Worm (Caenorhabditis elegans): ENCODE data around the gene C05C9.2.

The C05C9.2 gene

DNA sequence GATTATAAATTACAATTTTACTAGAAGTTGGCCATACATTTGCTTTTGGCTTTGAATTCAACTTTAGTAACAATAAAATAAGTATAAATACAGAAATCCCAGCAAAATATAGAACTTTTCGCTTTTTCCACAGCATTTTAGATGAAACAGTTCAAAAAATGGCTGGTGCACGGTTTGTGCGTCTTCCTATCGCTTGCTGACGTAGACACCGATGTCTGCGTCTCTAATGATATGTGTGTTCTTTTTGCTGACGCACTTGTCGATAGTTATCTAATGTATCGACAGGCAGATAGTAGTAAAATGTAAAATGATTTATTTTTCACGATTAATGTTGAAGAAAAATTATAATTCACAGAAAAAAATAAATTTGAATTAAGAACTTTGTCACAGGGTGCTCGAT, 54.1 kb downstream of the C05C9.2 start, which contains the start of gene hst-2:
Gene hst-2 (minus strand): TSS at position 203 of the 400 bp plus-strand sequence.
- TF ChIP-seq ceh-32 (tag; optimal IDR thresholded peaks at IDR 0.05; ENCODE audit: poor library complexity): peak; percentile 43
- TF ChIP-seq nhr-42 (GFP tag; IDR thresholded peaks at IDR 0.05): peak; percentile 80
- TF ChIP-seq lin-1 (GFP tag; IDR thresholded peaks at IDR 0.05): no peak
- TF ChIP-seq dmd-8 (GFP tag; IDR thresholded peaks at IDR 0.05): no peak
- peak; percentile 78 for TF ChIP-seq nhr-48 (tag; optimal IDR thresholded peaks at IDR 0.05)
- no peak for TF ChIP-seq mxl-2 (GFP tag; conservative IDR thresholded peaks at IDR 0.05)
- TF ChIP-seq ceh-28 (tag; optimal IDR thresholded peaks at IDR 0.05): no peak
- TF ChIP-seq nhr-41 (GFP tag; IDR thresholded peaks at IDR 0.05): no peak
- peak; percentile 98 for TF ChIP-seq aha-1 (tag)
- TF ChIP-seq lim-7 (GFP tag; IDR thresholded peaks at IDR 0.05): no peak
- TF ChIP-seq egl-27 (tag; optimal IDR thresholded peaks at IDR 0.05): no peak
- TF ChIP-seq zfp-2 (tag; optimal IDR thresholded peaks at IDR 0.05): no peak
- no peak for TF ChIP-seq ceh-62 (tag; optimal IDR thresholded peaks at IDR 0.05)
- TF ChIP-seq daf-12 (tag; optimal IDR thresholded peaks at IDR 0.05): no peak
- peak; percentile 81 for TF ChIP-seq nhr-77 (tag; optimal IDR thresholded peaks at IDR 0.05)
- TF ChIP-seq dve-1 (tag; optimal IDR thresholded peaks at IDR 0.05; ENCODE audit: insufficient read depth): peak; percentile 96
- TF ChIP-seq T20F7.1 (GFP tag; optimal IDR thresholded peaks at IDR 0.05): peak; percentile 74
- no peak for TF ChIP-seq gei-8 (GFP tag; optimal IDR thresholded peaks at IDR 0.05)
- no peak for TF ChIP-seq unc-130 (GFP tag; optimal IDR thresholded peaks at IDR 0.05)
- peak; percentile 9 for TF ChIP-seq ces-1 (GFP tag; optimal IDR thresholded peaks at IDR 0.05)
- peak; percentile 59 for TF ChIP-seq fkh-10 (GFP tag; optimal IDR thresholded peaks at IDR 0.05)
- 0 out of 2 replicates have a peak, but pooled peaks have one; percentile 67 for TF ChIP-seq lin-29 (GFP tag; IDR thresholded peaks at IDR 0.05)
- peak; percentile 56 for TF ChIP-seq spr-3 (GFP tag; optimal IDR thresholded peaks at IDR 0.05)
- TF ChIP-seq mdl-1 (tag; optimal IDR thresholded peaks at IDR 0.05): peak in 1 of 2 experiments; percentile 38
- peak; percentile 89 for TF ChIP-seq rbr-2 (tag; optimal IDR thresholded peaks at IDR 0.05)
- no peak for TF ChIP-seq nhr-76 (tag; optimal IDR thresholded peaks at IDR 0.05)
- TF ChIP-seq dmd-6 (GFP tag; IDR thresholded peaks at IDR 0.05): peak; percentile 87
- peak; percentile 79 for TF ChIP-seq ztf-7 (tag; optimal IDR thresholded peaks at IDR 0.05)
- TF ChIP-seq sdz-12 (GFP tag; optimal IDR thresholded peaks at IDR 0.05): no peak
- TF ChIP-seq F44E2.7 (GFP tag; IDR thresholded peaks at IDR 0.05): no peak
- no peak for TF ChIP-seq ceh-82 (tag; optimal IDR thresholded peaks at IDR 0.05)
- TF ChIP-seq ZK546.5 (tag; optimal IDR thresholded peaks at IDR 0.05): no peak
- TF ChIP-seq aly-2 (tag; optimal IDR thresholded peaks at IDR 0.05): no peak
- TF ChIP-seq mdt-29 (GFP tag; IDR thresholded peaks at IDR 0.05): peak; percentile 68; the same call in 1 of the 2 replicates
- peak; percentile 73 for TF ChIP-seq arid-1 (GFP tag; conservative IDR thresholded peaks at IDR 0.05)
- TF ChIP-seq unc-62 (GFP tag; optimal IDR thresholded peaks at IDR 0.05 in 1 of 2): peak in 1 of 2 experiments; percentile 98
- TF ChIP-seq unc-62 (tag; optimal IDR thresholded peaks at IDR 0.05): no peak
- TF ChIP-seq jun-1 (tag; optimal IDR thresholded peaks at IDR 0.05): peak; percentile 63
- peak; percentile 45 for TF ChIP-seq mxl-3 (GFP tag; optimal IDR thresholded peaks at IDR 0.05)
- TF ChIP-seq zfp-3 (GFP tag; conservative IDR thresholded peaks at IDR 0.05): peak; percentile 66; the same call in 1 of the 2 replicates
- no peak for TF ChIP-seq madf-9 (GFP tag; conservative IDR thresholded peaks at IDR 0.05)
- TF ChIP-seq php-3 (GFP tag; IDR thresholded peaks at IDR 0.05): peak; percentile 81
- TF ChIP-seq zip-2 (tag; optimal IDR thresholded peaks at IDR 0.05): peak; percentile 8
- TF ChIP-seq unc-39 (tag; optimal IDR thresholded peaks at IDR 0.05): no peak
- TF ChIP-seq mep-1 (tag; optimal IDR thresholded peaks at IDR 0.05): peak; percentile 90
- no peak for TF ChIP-seq daf-19 (GFP tag; conservative IDR thresholded peaks at IDR 0.05)
- TF ChIP-seq egl-43 (GFP tag; IDR thresholded peaks at IDR 0.05): peak; percentile 66; the same call in 1 of the 2 replicates
- no peak for TF ChIP-seq Y5F2A.4 (GFP tag; optimal IDR thresholded peaks at IDR 0.05)
- peak; percentile 56 for TF ChIP-seq nhr-6 (tag; optimal IDR thresholded peaks at IDR 0.05)
- peak; percentile 31 for TF ChIP-seq nhr-25 (tag; optimal IDR thresholded peaks at IDR 0.05; ENCODE audit: borderline replicate concordance, insufficient read depth)
- no peak for TF ChIP-seq daf-8 (GFP tag; IDR thresholded peaks at IDR 0.05)
- TF ChIP-seq zip-11 (GFP tag; IDR thresholded peaks at IDR 0.05): no peak
